Fruit fly (Drosophila melanogaster) whole organism, adult: ENCODE results near the gene CG13065.

Source experiments
- CG11617 ChIP-seq: fragments of 200-800 bp; sonication (Bioruptor generic); optimal IDR thresholded peaks from 2 replicates; lab custom pipeline; 2017; ENCODE audit warnings: mild to moderate bottlenecking, missing biosample characterization, missing genetic modification reagents, missing genetic modification characterization
- CG12768 ChIP-seq: fragments of 200-800 bp; sonication (Bioruptor generic); optimal IDR thresholded peaks from 2 replicates; lab custom pipeline; 2017; ENCODE audit warnings: missing biosample characterization, missing genetic modification characterization, mild to moderate bottlenecking, moderate library complexity, missing genetic modification reagents
- CG14711 ChIP-seq: fragments of 200-800 bp; sonication (Bioruptor generic); optimal IDR thresholded peaks from 2 replicates; lab custom pipeline; 2018; ENCODE audit warnings: missing biosample characterization, mild to moderate bottlenecking, missing genetic modification characterization, moderate library complexity
- CG1620 ChIP-seq: fragments of 200-800 bp; sonication (Bioruptor generic); optimal IDR thresholded peaks from 2 replicates; lab custom pipeline; 2016; ENCODE audit warnings: missing biosample characterization, missing genetic modification characterization
- CG33017 ChIP-seq: fragments of 200-800 bp; sonication (Bioruptor generic); optimal IDR thresholded peaks from 2 replicates; lab custom pipeline; 2018; ENCODE audit warnings: missing biosample characterization, mild to moderate bottlenecking, missing genetic modification characterization, moderate library complexity
- CG5204 ChIP-seq: fragments of 200-800 bp; sonication (Bioruptor generic); optimal IDR thresholded peaks from 2 replicates; lab custom pipeline; 2016; ENCODE audit warnings: missing biosample characterization, missing genetic modification characterization
- CG7045 ChIP-seq: fragments of 200-800 bp; sonication (Bioruptor generic); optimal IDR thresholded peaks from 2 replicates; lab custom pipeline; 2017; ENCODE audit warnings: missing biosample characterization, mild to moderate bottlenecking, missing genetic modification characterization
- CG7101 ChIP-seq: fragments of 200-800 bp; sonication (Bioruptor generic); optimal IDR thresholded peaks from 2 replicates; lab custom pipeline; 2018; ENCODE audit warnings: missing biosample characterization, mild to moderate bottlenecking, missing genetic modification characterization, moderate library complexity
- Clk ChIP-seq: fragments of 200-800 bp; sonication (Bioruptor generic); optimal IDR thresholded peaks from 2 replicates; lab custom pipeline; 2017; ENCODE audit warnings: missing biosample characterization, missing genetic modification characterization
- Crg-1 ChIP-seq: fragments of 200-800 bp; sonication (Bioruptor generic); optimal IDR thresholded peaks from 2 replicates; lab custom pipeline; 2016; ENCODE audit warnings: missing biosample characterization, missing genetic modification characterization
- Hr96 ChIP-seq: fragments of 200-800 bp; sonication (Bioruptor generic); optimal IDR thresholded peaks from 2 replicates; lab custom pipeline; 2016; ENCODE audit warnings: missing biosample characterization, missing genetic modification characterization
- Mnt ChIP-seq: fragments of 200-800 bp; sonication (Bioruptor generic); optimal IDR thresholded peaks from 2 replicates; lab custom pipeline; 2016; ENCODE audit warnings: missing biosample characterization, mild to moderate bottlenecking, missing genetic modification characterization
- bab1 ChIP-seq: fragments of 200-800 bp; sonication (Bioruptor generic); optimal IDR thresholded peaks from 3 replicates; lab custom pipeline; 2019; ENCODE audit warnings: missing biosample characterization, mild to moderate bottlenecking, missing genetic modification characterization, moderate library complexity
- cic ChIP-seq: fragments of 200-800 bp; sonication (Bioruptor generic); optimal IDR thresholded peaks from 2 replicates; lab custom pipeline; 2017; ENCODE audit warnings: missing biosample characterization, mild to moderate bottlenecking, missing genetic modification characterization, moderate library complexity
- cnc ChIP-seq, 2 experiments: fragments of >200 bp; optimal IDR thresholded peaks; 2 replicates each; lab custom pipeline; 2017
- kay ChIP-seq: fragments of 200-800 bp; sonication (Bioruptor generic); peaks from one replicate; lab custom pipeline; 2016; ENCODE audit warnings: missing biosample characterization, missing genetic modification characterization, borderline replicate concordance
- ovo ChIP-seq: fragments of 200-800 bp; sonication (Bioruptor generic); optimal IDR thresholded peaks from 2 replicates; lab custom pipeline; 2016; ENCODE audit warnings: missing biosample characterization, missing genetic modification characterization
- pad ChIP-seq: fragments of 200-800 bp; sonication (Bioruptor generic); optimal IDR thresholded peaks from 3 replicates; lab custom pipeline; 2017; ENCODE audit warnings: missing biosample characterization, missing genetic modification characterization, mild to moderate bottlenecking, moderate library complexity, missing genetic modification reagents
- tj ChIP-seq: fragments of 200-800 bp; sonication (Bioruptor generic); optimal IDR thresholded peaks from 3 replicates; lab custom pipeline; 2017; ENCODE audit warnings: missing biosample characterization, mild to moderate bottlenecking, missing genetic modification characterization, moderate library complexity
- toe ChIP-seq: fragments of 200-800 bp; sonication (Bioruptor generic); optimal IDR thresholded peaks from 2 replicates; lab custom pipeline; 2016; ENCODE audit warnings: missing biosample characterization, missing genetic modification characterization

CG13065 gene

dm6 chr3L:16319399-16319906 lies 42.2 kb downstream of the CG13065 start, which contains the start of the genes CG13041 and CG13060:
Gene CG13041 (minus strand): TSS chr3L:16319526.
Gene CG13060 (plus strand): TSS chr3L:16319856.
- TF ChIP-seq CG1620 (GFP tag; lab: Kevin White, UChicago) (no peak), tj (no peak), CG5204 (GFP tag; lab: Kevin White, UChicago) (no peak), bab1 (no peak), CG11617 (GFP tag; lab: Kevin White, UChicago) (no peak), Crg-1 (GFP tag; lab: Kevin White, UChicago) (no peak), kay (GFP tag; lab: Kevin White, UChicago) (no peak), CG12768 (no peak), pad (GFP tag; lab: Kevin White, UChicago) (no peak), toe (GFP tag; lab: Kevin White, UChicago) (no peak), Clk (GFP tag; lab: Kevin White, UChicago) (no peak)

- TF ChIP-seq Crg-1 (GFP tag; lab: Kevin White, UChicago) (no peak), CG14711 (tag; lab: Kevin White, UChicago) (no peak), bab1 (no peak), kay (GFP tag; lab: Kevin White, UChicago) (no peak), CG33017 (tag; lab: Kevin White, UChicago) (no peak), Clk (GFP tag; lab: Kevin White, UChicago) (no peak), Mnt (no peak), ovo (GFP tag; lab: Kevin White, UChicago) (no peak), pad (GFP tag; lab: Kevin White, UChicago) (no peak), toe (GFP tag; lab: Kevin White, UChicago) (no peak), cic (GFP tag; lab: Kevin White, UChicago) (no peak), tj (no peak), CG12768 (no peak), CG11617 (GFP tag; lab: Kevin White, UChicago) (no peak), cnc (optimal IDR thresholded peaks at IDR 0.05; lab: Kevin White, UChicago) (no peak), CG7045 (GFP tag; lab: Kevin White, UChicago) (no peak), CG7101 (tag; lab: Kevin White, UChicago) (no peak), CG1620 (GFP tag; lab: Kevin White, UChicago) (no peak), Hr96 (GFP tag; lab: Kevin White, UChicago) (no peak), CG5204 (GFP tag; lab: Kevin White, UChicago) (no peak)
Observed at dm6 chr3L:16321172-16321571, 43.9 kb downstream of the CG13065 start, which contains the start of gene CG42718. Gene CG42718 (minus strand): TSS chr3L:16321272.

- TF ChIP-seq Crg-1 (GFP tag; lab: Kevin White, UChicago) (no peak), Clk (GFP tag; lab: Kevin White, UChicago) (no peak), CG12768 (no peak), CG7101 (tag; lab: Kevin White, UChicago) (no peak), CG5204 (GFP tag; lab: Kevin White, UChicago) (no peak), CG11617 (GFP tag; lab: Kevin White, UChicago) (no peak), cic (GFP tag; lab: Kevin White, UChicago) (no peak), bab1 (no peak), Hr96 (GFP tag; lab: Kevin White, UChicago) (no peak), CG14711 (tag; lab: Kevin White, UChicago) (no peak), CG7045 (GFP tag; lab: Kevin White, UChicago) (no peak), cnc (optimal IDR thresholded peaks at IDR 0.05; lab: Kevin White, UChicago) (no peak), CG1620 (GFP tag; lab: Kevin White, UChicago) (no peak), tj (no peak)
Observed at dm6 chr3L:16323372-16323771, 46.1 kb downstream of the CG13065 start, which contains the start of gene CG13059. Gene CG13059 (plus strand): TSS chr3L:16323672.

dm6 chr3L:16326657-16327056 lies 49.4 kb downstream of the CG13065 start, which contains the start of the genes CG13040 and CG13039:
Gene CG13040 (minus strand): TSS chr3L:16326757.
Gene CG13039 (minus strand): TSS chr3L:16326762.
- no peak for TF ChIP-seq kay (GFP tag; lab: Kevin White, UChicago)

- no peak for TF ChIP-seq CG7101 (tag; lab: Kevin White, UChicago)
- TF ChIP-seq CG12768: no peak
- TF ChIP-seq Crg-1 (GFP tag; lab: Kevin White, UChicago): no peak
- TF ChIP-seq pad (GFP tag; lab: Kevin White, UChicago): no peak
- no peak for TF ChIP-seq Hr96 (GFP tag; lab: Kevin White, UChicago)
- no peak for TF ChIP-seq CG7045 (GFP tag; lab: Kevin White, UChicago)
- TF ChIP-seq CG14711 (tag; lab: Kevin White, UChicago): no peak
- TF ChIP-seq CG11617 (GFP tag; lab: Kevin White, UChicago): no peak
- no peak for TF ChIP-seq ovo (GFP tag; lab: Kevin White, UChicago)
- TF ChIP-seq CG5204 (GFP tag; lab: Kevin White, UChicago): no peak
- TF ChIP-seq kay (GFP tag; lab: Kevin White, UChicago): no peak
- no peak for TF ChIP-seq cic (GFP tag; lab: Kevin White, UChicago)
- no peak for TF ChIP-seq bab1
Observed at dm6 chr3L:16327776-16328175, 50.5 kb downstream of the CG13065 start, which contains the start of gene CG13038. Gene CG13038 (minus strand): TSS chr3L:16327893.
